Worm (Caenorhabditis elegans) whole organism, L3 larva: ENCODE data around the gene ceh-31.

Source experiments
- R02D3.7 ChIP-seq: fragments of 150-350 bp; optimal IDR thresholded peaks from 2 replicates; lab custom pipeline; 2014; ENCODE audit warnings: missing biosample characterization, missing genetic modification characterization
- ZK546.5 ChIP-seq: sonication (generic microtip); optimal IDR thresholded peaks from 2 replicates; lab custom pipeline; 2017; ENCODE audit warnings: missing biosample characterization, missing genetic modification characterization
- aly-2 ChIP-seq: fragments of 150-350 bp; optimal IDR thresholded peaks from 2 replicates; lab custom pipeline; 2014; ENCODE audit warnings: missing biosample characterization, missing genetic modification characterization
- ama-1 ChIP-seq: fragments of 150-350 bp; optimal IDR thresholded peaks from 2 replicates; lab custom pipeline; 2018
- ceh-16 ChIP-seq: sonication (generic microtip); optimal IDR thresholded peaks from 2 replicates; lab custom pipeline; 2017; ENCODE audit warnings: missing biosample characterization, missing genetic modification characterization
- ceh-28 ChIP-seq: fragments of 150-350 bp; optimal IDR thresholded peaks from 2 replicates; lab custom pipeline; 2014; ENCODE audit warnings: missing biosample characterization, missing genetic modification reagents, missing genetic modification characterization
- ceh-82 ChIP-seq: fragments of 150-350 bp; optimal IDR thresholded peaks from 2 replicates; lab custom pipeline; 2014; ENCODE audit warnings: missing biosample characterization, missing genetic modification characterization
- ceh-9 ChIP-seq: sonication (generic microtip); optimal IDR thresholded peaks from 2 replicates; lab custom pipeline; 2018; ENCODE audit warnings: missing biosample characterization, missing genetic modification characterization
- daf-12 ChIP-seq: fragments of 150-350 bp; optimal IDR thresholded peaks from 2 replicates; lab custom pipeline; 2014; ENCODE audit warnings: missing biosample characterization, missing genetic modification reagents, missing genetic modification characterization
- egl-27 ChIP-seq: sonication (generic microtip); optimal IDR thresholded peaks from 4 replicates; lab custom pipeline; 2017; ENCODE audit warnings: missing biosample characterization, missing genetic modification reagents, missing genetic modification characterization
- egl-5 ChIP-seq: fragments of 150-350 bp; optimal IDR thresholded peaks from 2 replicates; lab custom pipeline; 2017; ENCODE audit warnings: missing biosample characterization, missing genetic modification reagents, missing genetic modification characterization, inconsistent platforms
- elt-1 ChIP-seq: fragments of 150-350 bp; optimal IDR thresholded peaks from 2 replicates; lab custom pipeline; 2014; ENCODE audit warnings: missing biosample characterization, missing genetic modification characterization
- elt-2 ChIP-seq: sonication (generic microtip); optimal IDR thresholded peaks from 2 replicates; lab custom pipeline; 2016; ENCODE audit warnings: missing genetic modification reagents, mild to moderate bottlenecking, missing genetic modification characterization, missing compliant biosample characterization
- elt-3 ChIP-seq, 3 experiments: fragments of 150-350 bp in 1 of 3; sonication (generic microtip) in 2 of 3; optimal IDR thresholded peaks; 2 replicates in 2 of 3; 4 replicates in 1 of 3; lab custom pipeline; 2014 to 2017; ENCODE audit warnings: missing biosample characterization in 3 of 3, missing genetic modification characterization in 3 of 3
- eor-1 ChIP-seq, 2 experiments: fragments of 150-350 bp; optimal IDR thresholded peaks; 2 replicates each; lab custom pipeline; 2014 to 2018; ENCODE audit warnings: missing biosample characterization in 2 of 2, missing genetic modification characterization in 2 of 2
- fkh-10 ChIP-seq: sonication (generic microtip); optimal IDR thresholded peaks from 2 replicates; lab custom pipeline; 2017; ENCODE audit warnings: missing biosample characterization, missing genetic modification reagents, missing genetic modification characterization
- fkh-2 ChIP-seq: fragments of 150-350 bp; optimal IDR thresholded peaks from 2 replicates; lab custom pipeline; 2014; ENCODE audit warnings: missing biosample characterization, missing genetic modification reagents, missing genetic modification characterization
- fos-1 ChIP-seq: fragments of 150-350 bp; optimal IDR thresholded peaks from 2 replicates; lab custom pipeline; 2014; ENCODE audit warnings: missing biosample characterization, missing genetic modification characterization
- hmg-11 ChIP-seq: sonication (generic microtip); optimal IDR thresholded peaks from 2 replicates; lab custom pipeline; 2016; ENCODE audit warnings: missing genetic modification characterization, missing compliant biosample characterization
- jun-1 ChIP-seq: fragments of 150-350 bp; optimal IDR thresholded peaks from 2 replicates; lab custom pipeline; 2014; ENCODE audit warnings: missing biosample characterization, missing genetic modification reagents, missing genetic modification characterization
- lin-15B ChIP-seq: fragments of 150-350 bp; optimal IDR thresholded peaks from 2 replicates; lab custom pipeline; 2014; ENCODE audit warnings: missing biosample characterization, missing genetic modification characterization
- lin-39 ChIP-seq: fragments of 150-350 bp; optimal IDR thresholded peaks from 2 replicates; lab custom pipeline; 2018; ENCODE audit warnings: missing biosample characterization, missing genetic modification reagents, missing genetic modification characterization
- lsy-12 ChIP-seq: sonication (generic microtip); optimal IDR thresholded peaks from 2 replicates; lab custom pipeline; 2016; ENCODE audit warnings: mild to moderate bottlenecking, missing genetic modification characterization, missing compliant biosample characterization
- mdl-1 ChIP-seq: fragments of 150-350 bp; optimal IDR thresholded peaks from 2 replicates; lab custom pipeline; 2014; ENCODE audit warnings: missing biosample characterization, missing genetic modification characterization
- mml-1 ChIP-seq: fragments of 150-350 bp; sonication (generic microtip); optimal IDR thresholded peaks from 3 replicates; lab custom pipeline; 2014; ENCODE audit warnings: missing biosample characterization, missing genetic modification characterization
- nfya-1 ChIP-seq: sonication (generic microtip); optimal IDR thresholded peaks from 2 replicates; lab custom pipeline; 2017; ENCODE audit warnings: missing genetic modification characterization, mild to moderate bottlenecking, missing compliant biosample characterization, antibody characterized with exemption, moderate library complexity; ENCODE audit not compliant: insufficient read depth
- nhr-11 ChIP-seq: fragments of 150-350 bp; optimal IDR thresholded peaks from 2 replicates; lab custom pipeline; 2014; ENCODE audit warnings: missing biosample characterization, missing genetic modification characterization
- nhr-12 ChIP-seq: fragments of 150-350 bp; optimal IDR thresholded peaks from 2 replicates; lab custom pipeline; 2014; ENCODE audit warnings: missing biosample characterization, missing genetic modification characterization
- nhr-23 ChIP-seq: fragments of 150-350 bp; optimal IDR thresholded peaks from 2 replicates; lab custom pipeline; 2014; ENCODE audit warnings: missing biosample characterization, missing genetic modification reagents, missing genetic modification characterization
- nhr-237 ChIP-seq: fragments of 150-350 bp; optimal IDR thresholded peaks from 2 replicates; lab custom pipeline; 2014; ENCODE audit warnings: missing biosample characterization, missing genetic modification characterization
- nhr-25 ChIP-seq: sonication (generic microtip); optimal IDR thresholded peaks from 2 replicates; lab custom pipeline; 2017; ENCODE audit warnings: missing biosample characterization, missing genetic modification characterization
- nhr-28 ChIP-seq: fragments of 150-350 bp; optimal IDR thresholded peaks from 2 replicates; lab custom pipeline; 2014; ENCODE audit warnings: missing biosample characterization, missing genetic modification characterization
- nhr-43 ChIP-seq: sonication (generic microtip); optimal IDR thresholded peaks from 2 replicates; lab custom pipeline; 2016; ENCODE audit warnings: mild to moderate bottlenecking, missing genetic modification characterization, missing compliant biosample characterization; ENCODE audit not compliant: poor library complexity, severe bottlenecking
- nhr-67 ChIP-seq: fragments of 150-350 bp; optimal IDR thresholded peaks from 2 replicates; lab custom pipeline; 2014; ENCODE audit warnings: missing biosample characterization, missing genetic modification characterization
- nhr-76 ChIP-seq: fragments of 150-350 bp; sonication (generic microtip); optimal IDR thresholded peaks from 5 replicates; lab custom pipeline; 2014; ENCODE audit warnings: missing biosample characterization, missing genetic modification characterization
- nhr-77 ChIP-seq: fragments of 150-350 bp; optimal IDR thresholded peaks from 2 replicates; lab custom pipeline; 2014; ENCODE audit warnings: missing biosample characterization, missing genetic modification characterization
- pha-4 ChIP-seq: fragments of 150-350 bp; optimal IDR thresholded peaks from 2 replicates; lab custom pipeline; 2014; ENCODE audit warnings: missing biosample characterization, missing genetic modification reagents, missing genetic modification characterization
- pqm-1 ChIP-seq: fragments of 150-350 bp; optimal IDR thresholded peaks from 2 replicates; lab custom pipeline; 2017; ENCODE audit warnings: missing biosample characterization, missing genetic modification characterization, inconsistent platforms
- sea-2 ChIP-seq: fragments of 150-350 bp; sonication (generic microtip); optimal IDR thresholded peaks from 4 replicates; lab custom pipeline; 2014; ENCODE audit warnings: missing biosample characterization, missing genetic modification reagents, missing genetic modification characterization
- skn-1 ChIP-seq: fragments of 150-350 bp; optimal IDR thresholded peaks from 2 replicates; lab custom pipeline; 2014; ENCODE audit warnings: missing biosample characterization, missing genetic modification characterization
- snpc-4 ChIP-seq: fragments of 150-350 bp; optimal IDR thresholded peaks from 2 replicates; lab custom pipeline; 2014; ENCODE audit warnings: missing biosample characterization, missing genetic modification characterization
- tbx-2 ChIP-seq: sonication (generic microtip); optimal IDR thresholded peaks from 2 replicates; lab custom pipeline; 2016; ENCODE audit warnings: mild to moderate bottlenecking, missing genetic modification characterization, missing compliant biosample characterization
- unc-39 ChIP-seq: sonication (generic microtip); optimal IDR thresholded peaks from 4 replicates; lab custom pipeline; 2017; ENCODE audit warnings: missing biosample characterization, missing genetic modification characterization
- unc-62 ChIP-seq: fragments of 150-350 bp; sonication (generic microtip); optimal IDR thresholded peaks from 4 replicates; lab custom pipeline; 2014; ENCODE audit warnings: missing biosample characterization, missing genetic modification reagents, missing genetic modification characterization
- zag-1 ChIP-seq: fragments of 150-350 bp; optimal IDR thresholded peaks from 2 replicates; lab custom pipeline; 2014; ENCODE audit warnings: missing biosample characterization, missing genetic modification characterization
- ztf-11 ChIP-seq: fragments of 150-350 bp; optimal IDR thresholded peaks from 2 replicates; lab custom pipeline; 2014; ENCODE audit warnings: missing biosample characterization, missing genetic modification characterization
- ztf-4 ChIP-seq: fragments of 150-350 bp; optimal IDR thresholded peaks from 2 replicates; lab custom pipeline; 2014; ENCODE audit warnings: missing biosample characterization, missing genetic modification characterization

Gene ceh-31

DNA sequence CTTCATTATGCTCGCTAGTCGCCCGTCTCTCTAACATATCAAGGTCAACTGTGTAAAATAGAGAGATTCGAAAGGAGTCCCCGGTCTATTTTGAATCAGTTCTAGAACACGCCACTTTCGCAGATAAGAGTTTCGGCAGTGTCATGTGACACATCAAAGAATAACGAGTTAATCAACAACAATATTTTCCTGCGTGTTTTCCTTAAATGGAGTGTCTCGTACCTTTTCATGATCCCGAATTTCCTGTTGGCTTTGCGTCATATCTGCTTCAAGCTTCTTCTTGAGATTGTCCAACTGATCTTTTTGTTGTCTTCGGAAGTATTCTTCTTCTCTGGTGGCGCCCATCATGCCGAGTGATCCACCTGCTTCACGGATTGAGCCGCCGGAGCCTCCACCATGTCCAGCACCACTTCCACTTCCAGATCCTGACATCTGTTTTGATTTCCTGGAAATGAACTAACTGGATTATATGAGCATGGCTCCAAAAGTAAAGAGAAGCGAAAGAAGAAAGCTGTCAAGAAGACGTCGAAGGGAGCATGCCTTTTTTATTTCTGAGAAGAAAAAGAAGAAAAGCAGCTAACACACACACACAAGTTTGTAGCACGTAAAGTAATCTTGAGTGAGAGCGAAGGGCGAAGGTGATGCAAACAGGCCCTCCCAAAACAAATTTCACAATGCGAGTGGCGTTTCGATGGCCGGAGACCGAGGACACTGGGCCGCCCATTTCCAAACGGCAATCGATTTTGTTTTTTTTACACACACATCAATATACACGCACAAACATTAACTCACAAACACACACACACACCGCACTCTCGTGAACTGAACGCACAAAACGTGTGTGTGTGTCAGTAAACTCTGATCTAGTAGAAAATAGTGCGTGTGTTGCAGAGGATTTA, 45.2 kb upstream of the ceh-31 start:
- TF ChIP-seq ceh-9 (tag; lab: Kevin White, UChicago) (no peak), fos-1 (tag; lab: Kevin White, UChicago) (no peak), zag-1 (tag; lab: Kevin White, UChicago) (no peak), lsy-12 (tag; lab: Kevin White, UChicago) (no peak), nhr-11 (tag; lab: Kevin White, UChicago) (peak; percentile 30), nhr-67 (tag; lab: Kevin White, UChicago) (no peak), nfya-1 (tag; lab: Kevin White, UChicago) (peak; percentile 21), ama-1 (lab: Kevin White, UChicago) (peak; percentile 91), unc-62 (GFP tag; lab: Kevin White, UChicago) (peak; percentile 56), ceh-16 (no peak), nhr-28 (tag; lab: Kevin White, UChicago) (no peak), tbx-2 (tag; lab: Kevin White, UChicago) (no peak), ztf-11 (tag; lab: Kevin White, UChicago) (no peak), nhr-76 (tag; lab: Kevin White, UChicago) (no peak), nhr-77 (no peak), ceh-28 (tag; lab: Kevin White, UChicago) (peak; percentile 55), snpc-4 (tag; lab: Kevin White, UChicago) (no peak), ceh-82 (tag; lab: Kevin White, UChicago) (no peak), unc-39 (tag; lab: Kevin White, UChicago) (no peak), R02D3.7 (tag; lab: Kevin White, UChicago) (no peak), nhr-237 (no peak), elt-1 (no peak), mdl-1 (no peak), fkh-10 (no peak), pha-4 (tag; lab: Kevin White, UChicago) (peak; percentile 91), nhr-43 (tag; lab: Kevin White, UChicago) (peak; percentile 74), lin-39 (tag; lab: Kevin White, UChicago) (peak; percentile 0), nhr-25 (tag; lab: Kevin White, UChicago) (peak; percentile 62), skn-1 (tag; lab: Kevin White, UChicago) (no peak), jun-1 (tag; lab: Kevin White, UChicago) (peak; percentile 15), mml-1 (tag; lab: Kevin White, UChicago) (no peak), lin-15B (tag; lab: Kevin White, UChicago) (no peak), elt-2 (tag; lab: Kevin White, UChicago) (peak; percentile 63), pqm-1 (tag; lab: Kevin White, UChicago) (peak; percentile 67), nhr-12 (tag; lab: Kevin White, UChicago) (no peak), fkh-2 (tag; lab: Kevin White, UChicago) (no peak), ztf-4 (tag; lab: Kevin White, UChicago) (no peak), eor-1 (tag; optimal IDR thresholded peaks at IDR 0.05; lab: Kevin White, UChicago) (no peak), nhr-23 (peak; percentile 61), hmg-11 (no peak), aly-2 (tag; lab: Kevin White, UChicago) (no peak), egl-27 (tag; lab: Kevin White, UChicago) (no peak), sea-2 (GFP tag; lab: Kevin White, UChicago) (no peak), ZK546.5 (tag; lab: Kevin White, UChicago) (no peak), daf-12 (tag; lab: Kevin White, UChicago) (no peak), elt-3 (tag; optimal IDR thresholded peaks at IDR 0.05; lab: Kevin White, UChicago) (peak in 1 of 3 experiments; percentile 64), egl-5 (no peak)
- TF ChIP-seq, all 47 proteins: peak for 14
